Worm (Caenorhabditis elegans) whole organism, L4/young adult: ENCODE results near the gene F22B7.3.

ENCODE experiments used
- W03F9.2 ChIP-seq: fragments of 150-350 bp; optimal IDR thresholded peaks from 2 replicates; lab custom pipeline; 2014; ENCODE audit warnings: missing biosample characterization, missing genetic modification characterization
- dao-5 ChIP-seq: sonication (generic microtip); optimal IDR thresholded peaks from 2 replicates; lab custom pipeline; 2016; ENCODE audit warnings: missing genotype, missing genetic modification characterization, moderate library complexity, missing compliant biosample characterization
- him-1 ChIP-seq: sonication (generic microtip); optimal IDR thresholded peaks from 2 replicates; lab custom pipeline; 2016; ENCODE audit warnings: missing genotype, missing genetic modification reagents, missing genetic modification characterization, missing compliant biosample characterization

Gene F22B7.3

ce11 chrIII:8648589-8648988, at the start of gene F22B7.3:
F22B7.3 (plus strand) TSS chrIII:8648889.
- TF ChIP-seq him-1 (no peak), dao-5 (tag; lab: Kevin White, UChicago) (no peak), W03F9.2 (tag; lab: Kevin White, UChicago) (no peak)

ce11 chrIII:8598961-8599360, 49.7 kb upstream of the F22B7.3 start:
- TF ChIP-seq W03F9.2 (tag; lab: Kevin White, UChicago) (no peak), him-1 (no peak), dao-5 (tag; lab: Kevin White, UChicago) (no peak)

- TF ChIP-seq W03F9.2 (tag; lab: Kevin White, UChicago) = no peak
- no peak for TF ChIP-seq dao-5 (tag; lab: Kevin White, UChicago)
- no peak for TF ChIP-seq him-1
These were observed 46.5 kb upstream of the F22B7.3 start for ce11 chrIII:8602148-8602547.

ce11 chrIII:8605532-8605931, 43.2 kb upstream of the F22B7.3 start, which contains the start of gene C06E1.1:
C06E1.1 (plus strand) TSS chrIII:8605832.
- TF ChIP-seq him-1 (no peak), W03F9.2 (tag; lab: Kevin White, UChicago) (no peak), dao-5 (tag; lab: Kevin White, UChicago) (no peak)

- no peak for TF ChIP-seq W03F9.2 (tag; lab: Kevin White, UChicago)
- no peak for TF ChIP-seq him-1
These were observed 39.0 kb upstream of the F22B7.3 start, which contains the start of gene C06E1.9 for ce11 chrIII:8609683-8610082. C06E1.9 (minus strand) TSS chrIII:8609783.

- TF ChIP-seq dao-5 (tag; lab: Kevin White, UChicago) = no peak
- TF ChIP-seq W03F9.2 (tag; lab: Kevin White, UChicago) = no peak
- no peak for TF ChIP-seq him-1
These were observed 37.4 kb upstream of the F22B7.3 start for ce11 chrIII:8611282-8611681.

ce11 chrIII:8613573-8613972, 35.1 kb upstream of the F22B7.3 start:
- TF ChIP-seq him-1 (no peak), W03F9.2 (tag; lab: Kevin White, UChicago) (no peak), dao-5 (tag; lab: Kevin White, UChicago) (no peak)

ce11 chrIII:8614490-8614889, 34.2 kb upstream of the F22B7.3 start, which contains the start of gene rha-2:
rha-2 (minus strand) TSS chrIII:8614569.
- TF ChIP-seq him-1 (no peak), dao-5 (tag; lab: Kevin White, UChicago) (no peak), W03F9.2 (tag; lab: Kevin White, UChicago) (no peak)

ce11 chrIII:8616587-8616986, 32.1 kb upstream of the F22B7.3 start, which contains the start of gene C06E1.11:
C06E1.11 (minus strand) TSS chrIII:8616687.
- no peak for TF ChIP-seq W03F9.2 (tag; lab: Kevin White, UChicago)
- TF ChIP-seq him-1 = no peak
- TF ChIP-seq dao-5 (tag; lab: Kevin White, UChicago) = no peak

ce11 chrIII:8618412-8618960, 30.2 kb upstream of the F22B7.3 start, which contains the start of gene C13G5.2:
C13G5.2 (minus strand) TSS chrIII:8618462.
- TF ChIP-seq W03F9.2 (tag; lab: Kevin White, UChicago) = peak; percentile 37
- TF ChIP-seq him-1 = no peak
- TF ChIP-seq dao-5 (tag; lab: Kevin White, UChicago) = no peak

ce11 chrIII:8620259-8620658, 28.4 kb upstream of the F22B7.3 start:
- no peak for TF ChIP-seq him-1
- TF ChIP-seq W03F9.2 (tag; lab: Kevin White, UChicago) = no peak
- no peak for TF ChIP-seq dao-5 (tag; lab: Kevin White, UChicago)

- TF ChIP-seq dao-5 (tag; lab: Kevin White, UChicago) = no peak
- no peak for TF ChIP-seq W03F9.2 (tag; lab: Kevin White, UChicago)
- TF ChIP-seq him-1 = no peak
These were observed 27.7 kb upstream of the F22B7.3 start for ce11 chrIII:8621002-8621401.

ce11 chrIII:8621982-8622381, 26.7 kb upstream of the F22B7.3 start:
- no peak for TF ChIP-seq dao-5 (tag; lab: Kevin White, UChicago)
- no peak for TF ChIP-seq W03F9.2 (tag; lab: Kevin White, UChicago)
- no peak for TF ChIP-seq him-1

- TF ChIP-seq dao-5 (tag; lab: Kevin White, UChicago) (no peak), him-1 (no peak), W03F9.2 (tag; lab: Kevin White, UChicago) (no peak)
These were observed 26.3 kb upstream of the F22B7.3 start, which contains the start of gene ceh-16 for ce11 chrIII:8622435-8622834. ceh-16 (plus strand) TSS chrIII:8622735.

ce11 chrIII:8625125-8625524, 23.6 kb upstream of the F22B7.3 start:
- TF ChIP-seq him-1 (no peak), dao-5 (tag; lab: Kevin White, UChicago) (no peak), W03F9.2 (tag; lab: Kevin White, UChicago) (no peak)
